Worm (Caenorhabditis elegans) whole organism, late embryonic: ENCODE results near the gene clec-39.

Experiments used
- ama-1 ChIP-seq: fragments of 150-350 bp; optimal IDR thresholded peaks from 2 replicates; lab custom pipeline; 2014
- ceh-48 ChIP-seq: sonication (generic microtip); optimal IDR thresholded peaks from 2 replicates; lab custom pipeline; 2016; ENCODE audit warnings: missing genetic modification characterization, inconsistent platforms, missing compliant biosample characterization
- dve-1 ChIP-seq: sonication (generic microtip); optimal IDR thresholded peaks from 2 replicates; lab custom pipeline; 2017; ENCODE audit warnings: antibody characterized with exemption, mild to moderate bottlenecking, missing genetic modification characterization, missing compliant biosample characterization
- elt-2 ChIP-seq: sonication (generic microtip); optimal IDR thresholded peaks from 2 replicates; lab custom pipeline; 2016; ENCODE audit warnings: missing genetic modification reagents, missing genetic modification characterization, missing compliant biosample characterization
- ets-4 ChIP-seq: sonication (generic microtip); optimal IDR thresholded peaks from 2 replicates; lab custom pipeline; 2016; ENCODE audit warnings: missing genetic modification characterization, missing compliant biosample characterization
- fax-1 ChIP-seq: sonication (generic microtip); optimal IDR thresholded peaks from 2 replicates; lab custom pipeline; 2016; ENCODE audit warnings: missing genotype, missing genetic modification characterization, missing compliant biosample characterization
- hlh-13 ChIP-seq: fragments of 200-800 bp; sonication (Bioruptor generic); optimal IDR thresholded peaks from 2 replicates; lab custom pipeline; 2018; ENCODE audit warnings: mild to moderate bottlenecking, missing genetic modification characterization, missing compliant biosample characterization
- pax-1 ChIP-seq: fragments of 150-350 bp; optimal IDR thresholded peaks from 2 replicates; lab custom pipeline; 2014; ENCODE audit warnings: missing biosample characterization, missing genetic modification characterization
- pqm-1 ChIP-seq: sonication (generic microtip); optimal IDR thresholded peaks from 2 replicates; lab custom pipeline; 2016; ENCODE audit warnings: missing genetic modification characterization, missing compliant biosample characterization
- rnt-1 ChIP-seq: sonication (generic microtip); optimal IDR thresholded peaks from 2 replicates; lab custom pipeline; 2016; ENCODE audit warnings: missing genetic modification characterization, missing compliant biosample characterization
- unc-3 ChIP-seq, 2 experiments: fragments of 200-800 bp in 1 of 2; sonication (Bioruptor generic) in 1 of 2; sonication (generic microtip) in 1 of 2; conservative IDR thresholded peaks in 1 of 2; optimal IDR thresholded peaks in 1 of 2; 2 replicates each; pipeline versions ENCODE4 v1.3.6 to Lab custom; 2016 to 2022; ENCODE audit warnings: missing compliant biosample characterization in 2 of 2, missing genetic modification characterization in 2 of 2, missing genetic modification reagents in 1 of 2
- unc-86 ChIP-seq: sonication (generic microtip); optimal IDR thresholded peaks from 2 replicates; lab custom pipeline; 2016; ENCODE audit warnings: missing genetic modification characterization, missing compliant biosample characterization
- zip-5 ChIP-seq: sonication (generic microtip); optimal IDR thresholded peaks from 2 replicates; lab custom pipeline; 2016; ENCODE audit warnings: missing genetic modification characterization, missing compliant biosample characterization

DNA sequence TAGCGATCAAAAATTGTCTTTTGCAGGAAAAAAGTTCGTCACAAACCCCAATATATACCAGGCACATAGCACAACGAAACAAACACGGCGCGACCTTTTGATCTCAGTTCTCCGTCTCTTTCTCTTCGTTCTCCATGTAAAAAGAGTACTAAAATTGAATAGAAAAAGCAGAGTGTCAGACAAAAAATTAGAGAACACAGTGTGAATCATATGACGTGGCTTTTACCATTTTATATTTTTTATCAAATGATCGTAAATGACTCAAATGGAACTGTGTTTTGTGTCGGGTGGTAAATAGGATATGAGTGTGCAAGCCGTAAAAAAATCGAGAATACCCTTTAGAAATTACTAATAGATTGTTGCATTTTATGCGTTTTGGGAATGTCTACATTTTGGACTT lies 13.1 kb upstream of the clec-39 start:
- TF ChIP-seq dve-1 = no peak
- TF ChIP-seq elt-2 (tag; lab: Kevin White, UChicago) = no peak
- no peak for TF ChIP-seq pqm-1 (tag; lab: Kevin White, UChicago)
- no peak for TF ChIP-seq zip-5
- no peak for TF ChIP-seq ets-4 (tag; lab: Kevin White, UChicago)
- no peak for TF ChIP-seq ama-1 (lab: Kevin White, UChicago)
- TF ChIP-seq ceh-48 (tag; lab: Kevin White, UChicago) = no peak
- no peak for TF ChIP-seq pax-1 (tag; lab: Kevin White, UChicago)
- no peak for TF ChIP-seq unc-3 (GFP tag; conservative IDR thresholded peaks at IDR 0.05; lab: Robert Waterston, UW)
- TF ChIP-seq unc-3 (tag; optimal IDR thresholded peaks at IDR 0.05; lab: Kevin White, UChicago) = no peak
- no peak for TF ChIP-seq fax-1 (tag; lab: Kevin White, UChicago)
- TF ChIP-seq hlh-13 (GFP tag; lab: Kevin White, UChicago) = no peak
- TF ChIP-seq rnt-1 = no peak
- no peak for TF ChIP-seq unc-86 (tag; lab: Kevin White, UChicago)
